Worm (Caenorhabditis elegans): ENCODE data around the gene Y58A7A.1.

- TF ChIP-seq crh-2 (tag; optimal IDR thresholded peaks at IDR 0.05) (no peak), nhr-237 (tag; optimal IDR thresholded peaks at IDR 0.05) (no peak), nhr-11 (tag; optimal IDR thresholded peaks at IDR 0.05) (no peak), nhr-77 (tag; optimal IDR thresholded peaks at IDR 0.05) (no peak), ama-1 (optimal IDR thresholded peaks at IDR 0.05) (no peak), lin-39 (tag; optimal IDR thresholded peaks at IDR 0.05) (no peak)
Measured at ce11 chrV:5088311-5088710, 19.0 kb upstream of the Y58A7A.1 start.

Measured in whole organism, L2 larva.